Fruit fly (Drosophila melanogaster): Measurements from ENCODE around the gene Sgt.

dm6 chr2L:17497108-17497507 is 25.7 kb downstream of the Sgt start, which contains the start of gene qua:
- TF ChIP-seq usp (GFP tag; optimal IDR thresholded peaks at IDR 0.05) (no peak), psq (optimal IDR thresholded peaks at IDR 0.05) (no peak)

All from whole organism.